Fruit fly (Drosophila melanogaster) whole organism, embryonic: ENCODE measurements around the gene slmo.

ENCODE experiments used
- Asciz ChIP-seq: fragments of 200-800 bp; sonication (Bioruptor generic); optimal IDR thresholded peaks from 2 replicates; lab custom pipeline; 2017; ENCODE audit warnings: missing biosample characterization, mild to moderate bottlenecking, missing genetic modification characterization, missing genetic modification reagents
- CG10274 ChIP-seq: fragments of 200-800 bp; sonication (Bioruptor generic); optimal IDR thresholded peaks from 3 replicates; lab custom pipeline; 2017; ENCODE audit warnings: missing biosample characterization, mild to moderate bottlenecking, missing genetic modification characterization
- CG10431 ChIP-seq: fragments of 200-800 bp; sonication (Bioruptor generic); optimal IDR thresholded peaks from 3 replicates; lab custom pipeline; 2018; ENCODE audit warnings: missing biosample characterization, mild to moderate bottlenecking, missing genetic modification characterization
- CG10462 ChIP-seq: fragments of 200-800 bp; sonication (Bioruptor generic); optimal IDR thresholded peaks from 2 replicates; lab custom pipeline; 2016; ENCODE audit warnings: missing biosample characterization, missing genetic modification characterization
- CG10959 ChIP-seq: fragments of 200-800 bp; sonication (Bioruptor generic); IDR thresholded peaks from 2 replicates; pipeline ENCODE4 v1.3.6; 2022; ENCODE audit warnings: missing biosample characterization, missing genetic modification characterization
- CG11456 ChIP-seq: fragments of 200-800 bp; sonication (Bioruptor generic); IDR thresholded peaks from 3 replicates; pipeline ENCODE4 v1.3.6; 2022; ENCODE audit warnings: missing biosample characterization, missing genetic modification characterization
- CG11560 ChIP-seq: fragments of 200-800 bp; sonication (Bioruptor generic); IDR thresholded peaks from 3 replicates; pipeline ENCODE4 v1.3.6; 2022; ENCODE audit warnings: missing biosample characterization, missing genetic modification characterization
- CG12104 ChIP-seq: fragments of 200-800 bp; sonication (Bioruptor generic); optimal IDR thresholded peaks from 3 replicates; lab custom pipeline; 2016; ENCODE audit warnings: missing biosample characterization, missing genetic modification characterization
- CG12155 ChIP-seq: fragments of 200-800 bp; sonication (Bioruptor generic); optimal IDR thresholded peaks from 3 replicates; lab custom pipeline; 2016; ENCODE audit warnings: missing biosample characterization, missing genetic modification characterization
- CG13123 ChIP-seq: fragments of 200-800 bp; sonication (Bioruptor generic); optimal IDR thresholded peaks from 2 replicates; lab custom pipeline; 2016; ENCODE audit warnings: missing biosample characterization, missing genetic modification characterization
- CG16813 ChIP-seq: fragments of 200-800 bp; sonication (Bioruptor generic); IDR thresholded peaks from 3 replicates; pipeline ENCODE4 v1.3.6; 2022; ENCODE audit warnings: missing biosample characterization, missing genetic modification characterization; ENCODE audit not compliant: partially characterized antibody
- CG18619 ChIP-seq: fragments of 200-800 bp; sonication (Bioruptor generic); optimal IDR thresholded peaks from 3 replicates; lab custom pipeline; 2017; ENCODE audit warnings: missing biosample characterization, mild to moderate bottlenecking, missing genetic modification characterization
- CG18764 ChIP-seq: fragments of 200-800 bp; sonication (Bioruptor generic); optimal IDR thresholded peaks from 3 replicates; lab custom pipeline; 2016; ENCODE audit warnings: missing biosample characterization, missing genetic modification characterization
- CG2116 ChIP-seq: fragments of 200-800 bp; sonication (Bioruptor generic); optimal IDR thresholded peaks from 3 replicates; lab custom pipeline; 2018; ENCODE audit warnings: missing biosample characterization, mild to moderate bottlenecking, missing genetic modification characterization
- CG2199 ChIP-seq: fragments of 200-800 bp; sonication (Bioruptor generic); IDR thresholded peaks from 3 replicates; pipeline ENCODE4 v1.3.6; 2022; ENCODE audit warnings: missing biosample characterization, missing genetic modification characterization
- CG2202 ChIP-seq: fragments of 200-800 bp; sonication (Bioruptor generic); optimal IDR thresholded peaks from 2 replicates; lab custom pipeline; 2018; ENCODE audit warnings: missing biosample characterization, mild to moderate bottlenecking, missing genetic modification characterization
- CG2678 ChIP-seq: fragments of 200-800 bp; sonication (Bioruptor generic); optimal IDR thresholded peaks from 3 replicates; lab custom pipeline; 2019; ENCODE audit warnings: missing biosample characterization, mild to moderate bottlenecking, missing genetic modification characterization, moderate library complexity
- CG2889 ChIP-seq: fragments of 200-800 bp; sonication (Bioruptor generic); IDR thresholded peaks from 3 replicates; pipeline ENCODE4 v1.3.6; 2022; ENCODE audit warnings: missing biosample characterization, missing genetic modification characterization
- CG5245 ChIP-seq: fragments of 200-800 bp; sonication (Bioruptor generic); optimal IDR thresholded peaks from 3 replicates; lab custom pipeline; 2016; ENCODE audit warnings: missing biosample characterization, missing genetic modification characterization
- CG8290 ChIP-seq, 3 experiments: fragments of 200-800 bp; sonication (Bioruptor generic); optimal IDR thresholded peaks; 2 replicates each; lab custom pipeline; 2016 to 2019; ENCODE audit warnings: missing biosample characterization in 3 of 3, missing genetic modification characterization in 3 of 3, mild to moderate bottlenecking in 2 of 3, moderate library complexity in 1 of 3
- CG8388 ChIP-seq: fragments of 200-800 bp; sonication (Bioruptor generic); optimal IDR thresholded peaks from 2 replicates; lab custom pipeline; 2019; ENCODE audit warnings: missing biosample characterization, mild to moderate bottlenecking, missing genetic modification characterization, moderate library complexity
- CG9876 ChIP-seq: fragments of 200-800 bp; sonication (Bioruptor generic); optimal IDR thresholded peaks from 2 replicates; lab custom pipeline; 2016; ENCODE audit warnings: missing biosample characterization, missing genetic modification characterization
- Dp ChIP-seq: fragments of 200-800 bp; sonication (Bioruptor generic); optimal IDR thresholded peaks from 2 replicates; lab custom pipeline; 2018; ENCODE audit warnings: missing biosample characterization, mild to moderate bottlenecking, missing genetic modification characterization, moderate library complexity
- H2.0 ChIP-seq: fragments of 200-800 bp; sonication (Bioruptor generic); IDR thresholded peaks from 2 replicates; pipeline ENCODE4 v1.3.6; 2022; ENCODE audit warnings: missing biosample characterization, missing genetic modification characterization
- HLH54F ChIP-seq: fragments of 200-800 bp; sonication (Bioruptor generic); optimal IDR thresholded peaks from 3 replicates; lab custom pipeline; 2016; ENCODE audit warnings: missing biosample characterization, missing genetic modification characterization
- Hr51 ChIP-seq, 2 experiments: fragments of 200-800 bp; sonication (Bioruptor generic); optimal IDR thresholded peaks; 2 replicates in 1 of 2; 3 replicates in 1 of 2; lab custom pipeline; 2016 to 2018; ENCODE audit warnings: missing biosample characterization in 2 of 2, missing genetic modification characterization in 2 of 2, mild to moderate bottlenecking in 1 of 2, moderate library complexity in 1 of 2
- Mrtf ChIP-seq: fragments of 200-800 bp; sonication (Bioruptor generic); IDR thresholded peaks from 3 replicates; pipeline ENCODE4 v1.3.6; 2022; ENCODE audit warnings: missing biosample characterization, missing genetic modification characterization
- Myb ChIP-seq: fragments of 200-800 bp; sonication (Bioruptor generic); optimal IDR thresholded peaks from 2 replicates; lab custom pipeline; 2016; ENCODE audit warnings: missing biosample characterization, missing genetic modification characterization
- NC2α ChIP-seq: fragments of 200-800 bp; sonication (Bioruptor generic); optimal IDR thresholded peaks from 2 replicates; lab custom pipeline; 2016; ENCODE audit warnings: missing biosample characterization, missing genetic modification characterization
- Oli ChIP-seq: fragments of 200-800 bp; sonication (Bioruptor generic); optimal IDR thresholded peaks from 2 replicates; lab custom pipeline; 2018; ENCODE audit warnings: missing biosample characterization, mild to moderate bottlenecking, missing genetic modification characterization, moderate library complexity
- Poxn ChIP-seq: fragments of 200-800 bp; sonication (Bioruptor generic); IDR thresholded peaks from 2 replicates; pipeline ENCODE4 v1.3.6; 2022; ENCODE audit warnings: missing biosample characterization, missing genetic modification characterization
- Ptx1 ChIP-seq: fragments of 200-800 bp; sonication (Bioruptor generic); IDR thresholded peaks from 2 replicates; pipeline ENCODE4 v1.3.6; 2022; ENCODE audit warnings: missing biosample characterization, missing genetic modification characterization
- Scr ChIP-seq: fragments of 200-800 bp; sonication (Bioruptor generic); IDR thresholded peaks from 2 replicates; pipeline ENCODE4 v1.3.6; 2022; ENCODE audit warnings: missing biosample characterization, missing genetic modification characterization; ENCODE audit not compliant: partially characterized antibody
- Six4 ChIP-seq: fragments of 200-800 bp; sonication (Bioruptor generic); optimal IDR thresholded peaks from 2 replicates; lab custom pipeline; 2016; ENCODE audit warnings: missing biosample characterization, missing genetic modification characterization
- corto ChIP-seq: fragments of 200-800 bp; sonication (Bioruptor generic); optimal IDR thresholded peaks from 2 replicates; lab custom pipeline; 2016; ENCODE audit warnings: missing biosample characterization, mild to moderate bottlenecking, missing genetic modification characterization, moderate library complexity
- croc ChIP-seq: fragments of 200-800 bp; sonication (Bioruptor generic); conservative IDR thresholded peaks from 3 replicates; pipeline ENCODE4 v1.3.6; 2022; ENCODE audit warnings: missing biosample characterization, missing genetic modification characterization
- danr ChIP-seq: fragments of 200-800 bp; sonication (Bioruptor generic); IDR thresholded peaks from 2 replicates; pipeline ENCODE4 v1.3.6; 2022; ENCODE audit warnings: missing biosample characterization, missing genetic modification characterization
- dm ChIP-seq: fragments of 200-800 bp; sonication (Bioruptor generic); optimal IDR thresholded peaks from 3 replicates; lab custom pipeline; 2016; ENCODE audit warnings: missing biosample characterization, missing genetic modification characterization
- eyg ChIP-seq: fragments of 200-800 bp; sonication (Bioruptor generic); optimal IDR thresholded peaks from 3 replicates; lab custom pipeline; 2016; ENCODE audit warnings: missing biosample characterization, missing genetic modification characterization
- h ChIP-seq: fragments of >200 bp; optimal IDR thresholded peaks from 2 replicates; lab custom pipeline; 2017
- hb ChIP-seq: fragments of 200-800 bp; sonication (Bioruptor generic); IDR thresholded peaks from 3 replicates; pipeline ENCODE4 v1.3.6; 2022; ENCODE audit warnings: missing biosample characterization, missing genetic modification characterization; ENCODE audit not compliant: partially characterized antibody
- ind ChIP-seq: fragments of 200-800 bp; sonication (Bioruptor generic); optimal IDR thresholded peaks from 3 replicates; lab custom pipeline; 2016; ENCODE audit warnings: missing biosample characterization, missing genetic modification characterization
- mam ChIP-seq: fragments of 200-800 bp; sonication (Bioruptor generic); optimal IDR thresholded peaks from 3 replicates; lab custom pipeline; 2016; ENCODE audit warnings: missing biosample characterization, missing genetic modification characterization
- odd ChIP-seq: fragments of 200-800 bp; sonication (Bioruptor generic); optimal IDR thresholded peaks from 2 replicates; lab custom pipeline; 2017; ENCODE audit warnings: missing biosample characterization, mild to moderate bottlenecking, missing genetic modification characterization
- psq ChIP-seq: fragments of 200-800 bp; sonication (Bioruptor generic); optimal IDR thresholded peaks from 2 replicates; lab custom pipeline; 2017; ENCODE audit warnings: missing biosample characterization, missing genetic modification characterization
- ro ChIP-seq: fragments of 200-800 bp; sonication (Bioruptor generic); IDR thresholded peaks from 2 replicates; pipeline ENCODE4 v1.3.6; 2022; ENCODE audit warnings: missing biosample characterization, missing genetic modification characterization
- row ChIP-seq: fragments of 200-800 bp; sonication (Bioruptor generic); IDR thresholded peaks from 3 replicates; pipeline ENCODE4 v1.3.6; 2022; ENCODE audit warnings: missing biosample characterization, missing genetic modification characterization
- sima ChIP-seq: fragments of 200-800 bp; sonication (Bioruptor generic); optimal IDR thresholded peaks from 2 replicates; lab custom pipeline; 2016; ENCODE audit warnings: missing biosample characterization, missing genetic modification characterization
- tx ChIP-seq: fragments of 200-800 bp; sonication (Bioruptor generic); optimal IDR thresholded peaks from 2 replicates; lab custom pipeline; 2016; ENCODE audit warnings: missing biosample characterization, missing genetic modification characterization
- unc-4 ChIP-seq: fragments of 200-800 bp; sonication (Bioruptor generic); IDR thresholded peaks from 2 replicates; pipeline ENCODE4 v1.3.6; 2022; ENCODE audit warnings: missing biosample characterization, missing genetic modification characterization; ENCODE audit not compliant: partially characterized antibody
- z ChIP-seq: fragments of 200-800 bp; sonication (Bioruptor generic); IDR thresholded peaks from 3 replicates; pipeline ENCODE4 v1.3.6; 2022; ENCODE audit warnings: missing biosample characterization, missing genetic modification characterization
- zf30C ChIP-seq: fragments of 200-800 bp; sonication (Bioruptor generic); optimal IDR thresholded peaks from 3 replicates; lab custom pipeline; 2018; ENCODE audit warnings: missing biosample characterization, mild to moderate bottlenecking, missing genetic modification characterization

slmo gene

DNA sequence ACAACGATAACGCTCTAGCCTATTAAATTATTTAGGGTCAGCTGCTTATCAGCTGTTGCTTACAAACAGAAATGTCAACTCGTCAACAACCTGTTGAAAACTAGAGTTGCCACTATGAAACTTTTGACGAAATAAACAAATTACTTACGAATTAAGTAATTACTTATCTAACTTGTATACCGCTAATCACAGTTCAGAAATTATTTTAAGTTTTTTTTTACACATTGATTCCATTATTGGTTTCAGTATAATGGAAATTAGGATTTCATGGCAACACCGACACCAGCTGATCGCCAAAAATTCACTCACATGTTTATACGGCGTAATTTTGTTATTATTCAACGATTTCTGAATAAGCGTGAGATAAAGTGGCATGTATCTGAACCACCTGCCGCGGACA, 10.7 kb downstream of the slmo start, which contains the start of the genes CG9117 and CG31643 (continued):
- TF ChIP-seq CG2678 (tag; lab: Kevin White, UChicago) = no peak
- TF ChIP-seq CG10431 (GFP tag; lab: Kevin White, UChicago) = no peak
- no peak for TF ChIP-seq H2.0 (GFP tag; lab: Robert Waterston, UW)
- no peak for TF ChIP-seq CG2199 (GFP tag; lab: Robert Waterston, UW)
- no peak for TF ChIP-seq Hr51 (GFP tag; optimal IDR thresholded peaks at IDR 0.05; lab: Kevin White, UChicago)
- TF ChIP-seq Scr (GFP tag; lab: Robert Waterston, UW) = peak; percentile 21; the same call in 1 of the 2 replicates
- no peak for TF ChIP-seq hb (GFP tag; lab: Robert Waterston, UW)
- TF ChIP-seq dm (GFP tag; lab: Kevin White, UChicago) = peak; percentile 71
- no peak for TF ChIP-seq Asciz (GFP tag; lab: Kevin White, UChicago)
- TF ChIP-seq NC2α = no peak
- peak; percentile 42 for TF ChIP-seq eyg
- TF ChIP-seq CG9876 (GFP tag; lab: Kevin White, UChicago) = no peak
- TF ChIP-seq croc (GFP tag; lab: Robert Waterston, UW) = no peak
- TF ChIP-seq sima (GFP tag; lab: Kevin White, UChicago) = no peak
- TF ChIP-seq CG11560 = no peak
- TF ChIP-seq CG18619 (GFP tag; lab: Kevin White, UChicago) = no peak
- peak; percentile 71 for TF ChIP-seq CG12155 (GFP tag; lab: Kevin White, UChicago)
- no peak for TF ChIP-seq Poxn
- peak; percentile 13 for TF ChIP-seq CG5245 (GFP tag; lab: Kevin White, UChicago)
- TF ChIP-seq CG10274 (GFP tag; lab: Kevin White, UChicago) = no peak
- no peak for TF ChIP-seq Mrtf (GFP tag; lab: Robert Waterston, UW)
- no peak for TF ChIP-seq CG16813 (GFP tag; lab: Robert Waterston, UW)
- TF ChIP-seq CG12104 (GFP tag; lab: Kevin White, UChicago) = peak; percentile 14
- TF ChIP-seq mam (GFP tag; lab: Kevin White, UChicago) = peak; percentile 78
- peak; percentile 2 for TF ChIP-seq Oli
- no peak for TF ChIP-seq Dp (GFP tag; lab: Kevin White, UChicago)
- no peak for TF ChIP-seq CG11456 (GFP tag; lab: Robert Waterston, UW)
- peak; percentile 42 for TF ChIP-seq Myb (GFP tag; lab: Kevin White, UChicago)
- no peak for TF ChIP-seq zf30C (GFP tag; lab: Kevin White, UChicago)
- TF ChIP-seq tx = peak; percentile 58
- no peak for TF ChIP-seq ro (GFP tag; lab: Robert Waterston, UW)
- no peak for TF ChIP-seq CG10959 (GFP tag; lab: Robert Waterston, UW)
- TF ChIP-seq HLH54F (GFP tag; lab: Kevin White, UChicago) = peak; percentile 47
- peak; percentile 41 for TF ChIP-seq CG18764 (GFP tag; lab: Kevin White, UChicago)
- no peak for TF ChIP-seq CG13123
- TF ChIP-seq ind (GFP tag; lab: Kevin White, UChicago) = no peak
- TF ChIP-seq CG10462 = peak; percentile 13
- peak; percentile 54 for TF ChIP-seq Six4 (GFP tag; lab: Kevin White, UChicago)
- no peak for TF ChIP-seq h (lab: Kevin White, UChicago)
- TF ChIP-seq Ptx1 (GFP tag; lab: Robert Waterston, UW) = no peak
- TF ChIP-seq psq (GFP tag; lab: Kevin White, UChicago) = no peak
- TF ChIP-seq CG2116 (GFP tag; lab: Kevin White, UChicago) = peak; percentile 57
- no peak for TF ChIP-seq odd (GFP tag; lab: Kevin White, UChicago)
- TF ChIP-seq CG8290 (GFP tag; optimal IDR thresholded peaks at IDR 0.05; lab: Kevin White, UChicago) = no peak
- no peak for TF ChIP-seq CG8290 (tag; optimal IDR thresholded peaks at IDR 0.05; lab: Kevin White, UChicago)
- peak; percentile 52 for TF ChIP-seq CG8388 (GFP tag; lab: Kevin White, UChicago)
- peak; percentile 36; the same call in 1 of the 2 replicates for TF ChIP-seq unc-4
- TF ChIP-seq row = peak; percentile 78
- no peak for TF ChIP-seq CG2202 (tag; lab: Kevin White, UChicago)
- TF ChIP-seq z (GFP tag; lab: Robert Waterston, UW) = no peak
- no peak for TF ChIP-seq danr (GFP tag; lab: Robert Waterston, UW)
- TF ChIP-seq corto (GFP tag; lab: Kevin White, UChicago) = no peak
- no peak for TF ChIP-seq CG2889 (GFP tag; lab: Robert Waterston, UW)
